Fruit fly (Drosophila melanogaster) whole organism, embryonic: ENCODE data around the gene CG15742.

Experiments used
- Atf3 ChIP-seq: fragments of 200-800 bp; sonication (Bioruptor generic); optimal IDR thresholded peaks from 3 replicates; lab custom pipeline; 2016; ENCODE audit warnings: missing biosample characterization, missing genetic modification characterization
- BEAF-32 ChIP-seq: fragments of 200-800 bp; sonication (Bioruptor generic); optimal IDR thresholded peaks from 3 replicates; lab custom pipeline; 2017; ENCODE audit warnings: missing biosample characterization, missing genetic modification characterization, mild to moderate bottlenecking, moderate library complexity, missing genetic modification reagents
- Bteb2 ChIP-seq: fragments of 200-800 bp; sonication (Bioruptor generic); optimal IDR thresholded peaks from 2 replicates; lab custom pipeline; 2016; ENCODE audit warnings: missing biosample characterization, missing genetic modification characterization
- CG11085 ChIP-seq: fragments of 200-800 bp; sonication (Bioruptor generic); IDR thresholded peaks from 2 replicates; pipeline ENCODE4 v1.3.6; 2022; ENCODE audit warnings: missing biosample characterization, missing genetic modification characterization
- CG11504 ChIP-seq: fragments of 200-800 bp; sonication (Bioruptor generic); optimal IDR thresholded peaks from 3 replicates; lab custom pipeline; 2019; ENCODE audit warnings: missing biosample characterization, mild to moderate bottlenecking, missing genetic modification characterization, moderate library complexity
- CG12942 ChIP-seq: fragments of 200-800 bp; sonication (Bioruptor generic); optimal IDR thresholded peaks from 3 replicates; lab custom pipeline; 2016; ENCODE audit warnings: missing biosample characterization, missing genetic modification characterization
- CG13123 ChIP-seq: fragments of 200-800 bp; sonication (Bioruptor generic); optimal IDR thresholded peaks from 2 replicates; lab custom pipeline; 2016; ENCODE audit warnings: missing biosample characterization, missing genetic modification characterization
- CG13775 ChIP-seq: fragments of 200-800 bp; sonication (Bioruptor generic); optimal IDR thresholded peaks from 3 replicates; lab custom pipeline; 2017; ENCODE audit warnings: missing biosample characterization, mild to moderate bottlenecking, missing genetic modification characterization
- CG14050 ChIP-seq: fragments of 200-800 bp; sonication (Bioruptor generic); IDR thresholded peaks from 3 replicates; pipeline ENCODE4 v1.3.6; 2022; ENCODE audit warnings: missing biosample characterization, missing genetic modification characterization
- CG15479 ChIP-seq: fragments of 200-800 bp; sonication (Bioruptor generic); optimal IDR thresholded peaks from 3 replicates; lab custom pipeline; 2019; ENCODE audit warnings: missing biosample characterization, mild to moderate bottlenecking, missing genetic modification characterization, moderate library complexity
- CG1647 ChIP-seq: fragments of 200-800 bp; sonication (Bioruptor generic); optimal IDR thresholded peaks from 3 replicates; lab custom pipeline; 2016; ENCODE audit warnings: missing biosample characterization, missing genetic modification characterization
- CG16779 ChIP-seq: fragments of 200-800 bp; sonication (Bioruptor generic); IDR thresholded peaks from 2 replicates; pipeline ENCODE4 v1.3.6; 2022; ENCODE audit warnings: missing biosample characterization, missing genetic modification characterization
- CG16813 ChIP-seq: fragments of 200-800 bp; sonication (Bioruptor generic); IDR thresholded peaks from 3 replicates; pipeline ENCODE4 v1.3.6; 2022; ENCODE audit warnings: missing biosample characterization, missing genetic modification characterization; ENCODE audit not compliant: partially characterized antibody
- CG16863 ChIP-seq: fragments of 200-800 bp; sonication (Bioruptor generic); optimal IDR thresholded peaks from 3 replicates; lab custom pipeline; 2016; ENCODE audit warnings: missing biosample characterization, missing genetic modification characterization
- CG18476 ChIP-seq: fragments of 200-800 bp; sonication (Bioruptor generic); optimal IDR thresholded peaks from 2 replicates; lab custom pipeline; 2016; ENCODE audit warnings: missing biosample characterization, mild to moderate bottlenecking, missing genetic modification characterization
- CG2202 ChIP-seq: fragments of 200-800 bp; sonication (Bioruptor generic); optimal IDR thresholded peaks from 2 replicates; lab custom pipeline; 2018; ENCODE audit warnings: missing biosample characterization, mild to moderate bottlenecking, missing genetic modification characterization
- CG2678 ChIP-seq: fragments of 200-800 bp; sonication (Bioruptor generic); optimal IDR thresholded peaks from 3 replicates; lab custom pipeline; 2019; ENCODE audit warnings: missing biosample characterization, mild to moderate bottlenecking, missing genetic modification characterization, moderate library complexity
- CG34422 ChIP-seq: fragments of 200-800 bp; sonication (Bioruptor generic); IDR thresholded peaks from 3 replicates; pipeline ENCODE4 v1.3.6; 2022; ENCODE audit warnings: missing biosample characterization, missing genetic modification characterization
- CG3847 ChIP-seq: fragments of 200-800 bp; sonication (Bioruptor generic); IDR thresholded peaks from 2 replicates; pipeline ENCODE4 v1.3.6; 2022; ENCODE audit warnings: missing biosample characterization, missing genetic modification characterization
- CG4424 ChIP-seq: fragments of 200-800 bp; sonication (Bioruptor generic); optimal IDR thresholded peaks from 3 replicates; lab custom pipeline; 2016; ENCODE audit warnings: missing biosample characterization, missing genetic modification characterization
- CG4730 ChIP-seq: fragments of 200-800 bp; sonication (Bioruptor generic); IDR thresholded peaks from 2 replicates; pipeline ENCODE4 v1.3.6; 2022; ENCODE audit warnings: missing biosample characterization, missing genetic modification characterization
- CG6272 ChIP-seq: fragments of 200-800 bp; sonication (Bioruptor generic); IDR thresholded peaks from 2 replicates; pipeline ENCODE4 v1.3.6; 2022; ENCODE audit warnings: missing biosample characterization, missing genetic modification characterization
- CG8388 ChIP-seq: fragments of 200-800 bp; sonication (Bioruptor generic); optimal IDR thresholded peaks from 2 replicates; lab custom pipeline; 2019; ENCODE audit warnings: missing biosample characterization, mild to moderate bottlenecking, missing genetic modification characterization, moderate library complexity
- CG9932 ChIP-seq: fragments of 200-800 bp; sonication (Bioruptor generic); IDR thresholded peaks from 2 replicates; pipeline ENCODE4 v1.3.6; 2022; ENCODE audit warnings: missing biosample characterization, missing genetic modification characterization
- D19A ChIP-seq: fragments of 200-800 bp; optimal IDR thresholded peaks from 3 replicates; lab custom pipeline; 2019; ENCODE audit warnings: missing biosample characterization, mild to moderate bottlenecking, missing genetic modification characterization, moderate library complexity
- Fer3 ChIP-seq: fragments of 200-800 bp; sonication (Bioruptor generic); optimal IDR thresholded peaks from 2 replicates; lab custom pipeline; 2018; ENCODE audit warnings: missing biosample characterization, mild to moderate bottlenecking, missing genetic modification characterization, moderate library complexity
- HLH3B ChIP-seq: fragments of 200-800 bp; sonication (Bioruptor generic); IDR thresholded peaks from 2 replicates; pipeline ENCODE4 v1.3.6; 2022; ENCODE audit warnings: missing biosample characterization, missing genetic modification characterization
- HLH54F ChIP-seq: fragments of 200-800 bp; sonication (Bioruptor generic); optimal IDR thresholded peaks from 3 replicates; lab custom pipeline; 2016; ENCODE audit warnings: missing biosample characterization, missing genetic modification characterization
- Lpt ChIP-seq: fragments of >200 bp; optimal IDR thresholded peaks from 2 replicates; lab custom pipeline; 2018; ENCODE audit warnings: missing biosample characterization, missing genetic modification characterization
- Mad ChIP-seq: fragments of 200-800 bp; sonication (Bioruptor generic); optimal IDR thresholded peaks from 2 replicates; lab custom pipeline; 2016; ENCODE audit warnings: missing biosample characterization, missing genetic modification characterization
- Mrtf ChIP-seq: fragments of 200-800 bp; sonication (Bioruptor generic); IDR thresholded peaks from 3 replicates; pipeline ENCODE4 v1.3.6; 2022; ENCODE audit warnings: missing biosample characterization, missing genetic modification characterization
- Nf-YA ChIP-seq: fragments of 200-800 bp; sonication (Bioruptor generic); IDR thresholded peaks from 2 replicates; pipeline ENCODE4 v1.3.6; 2022; ENCODE audit warnings: missing biosample characterization, missing genetic modification characterization
- NfI ChIP-seq: fragments of 200-800 bp; sonication (Bioruptor generic); optimal IDR thresholded peaks from 3 replicates; lab custom pipeline; 2018; ENCODE audit warnings: missing biosample characterization, mild to moderate bottlenecking, missing genetic modification characterization, moderate library complexity
- PHDP ChIP-seq: fragments of 200-800 bp; sonication (Bioruptor generic); optimal IDR thresholded peaks from 3 replicates; lab custom pipeline; 2018; ENCODE audit warnings: missing biosample characterization, mild to moderate bottlenecking, missing genetic modification characterization, moderate library complexity
- Sox100B ChIP-seq: fragments of 200-800 bp; sonication (Bioruptor generic); optimal IDR thresholded peaks from 3 replicates; lab custom pipeline; 2018; ENCODE audit warnings: missing biosample characterization, mild to moderate bottlenecking, missing genetic modification characterization
- chif ChIP-seq, 2 experiments: fragments of 200-800 bp; sonication (Bioruptor generic); optimal IDR thresholded peaks; 3 replicates each; lab custom pipeline; 2016; ENCODE audit warnings: missing biosample characterization in 2 of 2, missing genetic modification characterization in 2 of 2
- exex ChIP-seq: fragments of 200-800 bp; sonication (Bioruptor generic); optimal IDR thresholded peaks from 4 replicates; lab custom pipeline; 2018; ENCODE audit warnings: missing biosample characterization, mild to moderate bottlenecking, missing genetic modification characterization, moderate library complexity
- fu2 ChIP-seq: fragments of 200-800 bp; sonication (Bioruptor generic); optimal IDR thresholded peaks from 2 replicates; lab custom pipeline; 2016; ENCODE audit warnings: missing biosample characterization, missing genetic modification characterization
- gcm ChIP-seq: fragments of 200-800 bp; sonication (Bioruptor generic); optimal IDR thresholded peaks from 2 replicates; lab custom pipeline; 2019; ENCODE audit warnings: missing biosample characterization, mild to moderate bottlenecking, missing genetic modification characterization, moderate library complexity
- grau ChIP-seq: fragments of 200-800 bp; optimal IDR thresholded peaks from 3 replicates; lab custom pipeline; 2019; ENCODE audit warnings: missing biosample characterization, mild to moderate bottlenecking, missing genetic modification characterization, moderate library complexity
- hbn ChIP-seq: fragments of 200-800 bp; sonication (Bioruptor generic); IDR thresholded peaks from 2 replicates; pipeline ENCODE4 v1.3.6; 2022; ENCODE audit warnings: missing biosample characterization, missing genetic modification characterization; ENCODE audit not compliant: partially characterized antibody
- ken ChIP-seq: fragments of 200-800 bp; sonication (Bioruptor generic); IDR thresholded peaks from 3 replicates; pipeline ENCODE4 v1.3.6; 2022; ENCODE audit warnings: missing biosample characterization, missing genetic modification characterization
- maf-S ChIP-seq: fragments of 200-800 bp; sonication (Bioruptor generic); optimal IDR thresholded peaks from 2 replicates; lab custom pipeline; 2016; ENCODE audit warnings: missing biosample characterization, missing genetic modification characterization
- nau ChIP-seq: fragments of 200-800 bp; sonication (Bioruptor generic); optimal IDR thresholded peaks from 3 replicates; lab custom pipeline; 2017; ENCODE audit warnings: missing biosample characterization, mild to moderate bottlenecking, missing genetic modification characterization, missing genetic modification reagents
- peb ChIP-seq: fragments of 200-800 bp; sonication (Bioruptor generic); IDR thresholded peaks from 2 replicates; pipeline ENCODE4 v1.3.6; 2022; ENCODE audit warnings: missing biosample characterization, missing genetic modification characterization
- pfk ChIP-seq: fragments of 200-800 bp; sonication (Bioruptor generic); optimal IDR thresholded peaks from 2 replicates; lab custom pipeline; 2018; ENCODE audit warnings: missing biosample characterization, mild to moderate bottlenecking, missing genetic modification characterization, moderate library complexity
- phol ChIP-seq: fragments of 200-800 bp; sonication (Bioruptor generic); optimal IDR thresholded peaks from 3 replicates; lab custom pipeline; 2018; ENCODE audit warnings: missing biosample characterization, mild to moderate bottlenecking, missing genetic modification characterization, moderate library complexity
- rib ChIP-seq: fragments of 200-800 bp; sonication (Bioruptor generic); IDR thresholded peaks from 2 replicates; pipeline ENCODE4 v1.3.6; 2022; ENCODE audit warnings: missing biosample characterization, missing genetic modification characterization
- sisA ChIP-seq: fragments of 200-800 bp; sonication (Bioruptor generic); IDR thresholded peaks from 2 replicates; pipeline ENCODE4 v1.3.6; 2022; ENCODE audit warnings: missing biosample characterization, missing genetic modification characterization
- wor ChIP-seq: fragments of 200-800 bp; sonication (Bioruptor generic); IDR thresholded peaks from 2 replicates; pipeline ENCODE4 v1.3.6; 2022; ENCODE audit warnings: missing biosample characterization, missing genetic modification characterization
- yki ChIP-seq: fragments of >200 bp; optimal IDR thresholded peaks from 3 replicates; lab custom pipeline; 2018

Gene CG15742

DNA sequence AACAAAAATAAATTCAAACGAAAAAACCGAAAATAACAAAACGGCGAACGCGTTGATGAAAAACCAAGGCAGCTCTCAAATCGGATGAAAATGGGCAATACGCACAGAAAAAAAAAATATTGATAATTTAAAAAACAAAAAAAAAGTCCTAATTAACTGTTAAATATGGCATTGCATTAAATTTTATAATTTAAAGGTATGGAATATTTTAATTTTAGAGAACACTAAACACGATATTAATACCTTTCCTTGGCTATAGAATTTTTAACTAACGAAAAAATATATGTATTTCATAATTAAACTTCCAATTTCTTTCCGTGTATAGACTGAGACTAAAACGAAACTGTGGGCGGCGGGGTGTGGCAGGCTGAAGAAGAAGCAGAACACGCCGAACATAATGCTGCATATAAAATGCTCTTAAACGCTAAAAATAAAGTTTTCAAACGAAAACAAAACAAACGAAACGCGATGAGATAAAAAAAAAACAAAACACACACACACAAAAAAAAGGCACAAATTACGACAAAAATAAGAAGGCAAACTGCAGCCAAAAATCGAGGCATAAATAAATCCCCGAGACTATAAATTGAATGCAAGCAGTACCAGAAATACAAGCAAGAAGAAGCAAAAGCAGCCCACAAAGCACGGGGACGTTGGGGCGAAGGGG, 16.3 kb upstream of the CG15742 start (continued):
- TF ChIP-seq CG16779 (no peak), CG6272 (GFP tag; lab: Robert Waterston, UW) (no peak), rib (GFP tag; lab: Robert Waterston, UW) (no peak), CG34422 (GFP tag; lab: Robert Waterston, UW) (peak; percentile 37; the same call in 1 of the 3 replicates), HLH54F (GFP tag; lab: Kevin White, UChicago) (peak; percentile 11), yki (lab: Kevin White, UChicago) (no peak), CG11504 (tag; lab: Kevin White, UChicago) (peak; percentile 78), PHDP (tag; lab: Kevin White, UChicago) (peak; percentile 70), Bteb2 (GFP tag; lab: Kevin White, UChicago) (no peak), CG11085 (no peak), grau (tag; lab: Kevin White, UChicago) (peak; percentile 76), CG14050 (no peak), exex (tag; lab: Kevin White, UChicago) (no peak), CG1647 (GFP tag; lab: Kevin White, UChicago) (no peak), CG4424 (GFP tag; lab: Kevin White, UChicago) (peak; percentile 29), NfI (peak; percentile 29), wor (GFP tag; lab: Robert Waterston, UW) (peak; percentile 37), Atf3 (no peak), CG18476 (GFP tag; lab: Kevin White, UChicago) (peak; percentile 48), pfk (no peak), CG8388 (GFP tag; lab: Kevin White, UChicago) (peak; percentile 57), Fer3 (tag; lab: Kevin White, UChicago) (peak; percentile 57), chif (GFP tag; optimal IDR thresholded peaks at IDR 0.05; lab: Kevin White, UChicago) (no peak), CG3847 (GFP tag; lab: Robert Waterston, UW) (peak; percentile 43; the same call in 1 of the 2 replicates), Mad (GFP tag; lab: Kevin White, UChicago) (no peak), Mrtf (GFP tag; lab: Robert Waterston, UW) (no peak), gcm (GFP tag; lab: Kevin White, UChicago) (peak; percentile 42), phol (peak; percentile 81), ken (no peak), CG13123 (GFP tag; lab: Kevin White, UChicago) (no peak), Sox100B (GFP tag; lab: Kevin White, UChicago) (peak; percentile 76), CG16863 (no peak), CG2678 (peak; percentile 88), Nf-YA (GFP tag; lab: Robert Waterston, UW) (no peak), peb (GFP tag; lab: Robert Waterston, UW) (no peak), fu2 (GFP tag; lab: Kevin White, UChicago) (no peak), CG12942 (no peak), CG2202 (peak; percentile 21), CG4730 (GFP tag; lab: Robert Waterston, UW) (0 out of 2 replicates have a peak, but pooled peaks have one; percentile 7), HLH3B (GFP tag; lab: Robert Waterston, UW) (peak; percentile 42; the same call in 1 of the 2 replicates), hbn (GFP tag; lab: Robert Waterston, UW) (no peak), CG9932 (GFP tag; lab: Robert Waterston, UW) (peak; percentile 34; the same call in 1 of the 2 replicates), D19A (tag; lab: Kevin White, UChicago) (peak; percentile 76), CG16813 (GFP tag; lab: Robert Waterston, UW) (no peak), Lpt (GFP tag; lab: Kevin White, UChicago) (no peak), sisA (peak; percentile 57), BEAF-32 (GFP tag; lab: Kevin White, UChicago) (no peak), CG15479 (GFP tag; lab: Kevin White, UChicago) (no peak), nau (GFP tag; lab: Kevin White, UChicago) (no peak), CG13775 (GFP tag; lab: Kevin White, UChicago) (peak; percentile 22), maf-S (GFP tag; lab: Kevin White, UChicago) (no peak)
